Worm (Caenorhabditis elegans) whole organism, L1 larva: ENCODE data around the gene zip-8.

Experiments
- C34B4.2 ChIP-seq: sonication (generic microtip); optimal IDR thresholded peaks from 2 replicates; lab custom pipeline; 2017; ENCODE audit warnings: mild to moderate bottlenecking, missing genetic modification characterization, missing compliant biosample characterization
- Y116A8C.19 ChIP-seq: sonication (generic microtip); optimal IDR thresholded peaks from 2 replicates; lab custom pipeline; 2016; ENCODE audit warnings: missing compliant biosample characterization, missing genetic modification characterization, borderline replicate concordance
- ama-1 ChIP-seq: fragments of 150-350 bp; optimal IDR thresholded peaks from 2 replicates; lab custom pipeline; 2014
- ceh-8 ChIP-seq: fragments of 200-800 bp; sonication (Bioruptor generic); optimal IDR thresholded peaks from 2 replicates; lab custom pipeline; 2018; ENCODE audit warnings: mild to moderate bottlenecking, missing genetic modification characterization, moderate library complexity, missing compliant biosample characterization
- ceh-88 ChIP-seq: fragments of 200-800 bp; sonication (Bioruptor generic); IDR thresholded peaks from 2 replicates; pipeline ENCODE4 v1.3.6; 2022; ENCODE audit warnings: missing genetic modification characterization, missing compliant biosample characterization
- dpl-1 ChIP-seq, 3 experiments: fragments of 150-350 bp in 2 of 3; sonication (generic microtip) in 1 of 3; optimal IDR thresholded peaks; 2 replicates each; lab custom pipeline; 2014 to 2017; ENCODE audit warnings: missing biosample characterization in 3 of 3, missing genetic modification characterization in 3 of 3, missing genetic modification reagents in 3 of 3
- dsc-1 ChIP-seq: sonication (generic microtip); optimal IDR thresholded peaks from 2 replicates; lab custom pipeline; 2016; ENCODE audit warnings: mild to moderate bottlenecking, missing genetic modification characterization, missing compliant biosample characterization
- efl-1 ChIP-seq, 4 experiments: fragments of 150-350 bp; optimal IDR thresholded peaks in 3 of 4; peaks in 1 of 4; 1 replicate in 1 of 4; 2 replicates in 3 of 4; lab custom pipeline; 2014; ENCODE audit warnings: missing biosample characterization in 2 of 4, missing genetic modification characterization in 2 of 4, missing genetic modification reagents in 2 of 4
- efl-3 ChIP-seq: fragments of 200-800 bp; sonication (Bioruptor generic); optimal IDR thresholded peaks from 2 replicates; lab custom pipeline; 2018; ENCODE audit warnings: mild to moderate bottlenecking, missing genetic modification characterization, missing compliant biosample characterization
- egl-13 ChIP-seq: sonication (generic microtip); optimal IDR thresholded peaks from 2 replicates; lab custom pipeline; 2016; ENCODE audit warnings: missing genotype, missing genetic modification reagents, missing genetic modification characterization, missing compliant biosample characterization
- egl-27 ChIP-seq, 2 experiments: fragments of 150-350 bp in 1 of 2; sonication (generic microtip); optimal IDR thresholded peaks; 3 replicates each; lab custom pipeline; 2017 to 2018; ENCODE audit warnings: missing biosample characterization in 2 of 2, missing genetic modification characterization in 2 of 2, missing genetic modification reagents in 2 of 2
- elt-3 ChIP-seq, 6 experiments: fragments of 150-350 bp in 1 of 6; sonication (generic microtip); optimal IDR thresholded peaks; 2 replicates each; lab custom pipeline; 2017 to 2018; ENCODE audit warnings: missing biosample characterization in 6 of 6, missing genetic modification characterization in 6 of 6, inconsistent platforms in 1 of 6
- ets-5 ChIP-seq: fragments of 200-800 bp; sonication (Bioruptor generic); IDR thresholded peaks from 2 replicates; pipeline ENCODE4 v1.3.6; 2022; ENCODE audit warnings: missing genetic modification characterization, missing compliant biosample characterization
- fkh-10 ChIP-seq: sonication (generic microtip); optimal IDR thresholded peaks from 2 replicates; lab custom pipeline; 2017; ENCODE audit warnings: missing biosample characterization, missing genetic modification reagents, missing genetic modification characterization
- fkh-4 ChIP-seq: sonication (generic microtip); optimal IDR thresholded peaks from 2 replicates; lab custom pipeline; 2016; ENCODE audit warnings: missing compliant biosample characterization, missing genetic modification characterization, borderline replicate concordance
- fkh-8 ChIP-seq: sonication (generic microtip); optimal IDR thresholded peaks from 2 replicates; lab custom pipeline; 2016; ENCODE audit warnings: mild to moderate bottlenecking, missing genetic modification characterization, missing compliant biosample characterization
- fos-1 ChIP-seq: fragments of 150-350 bp; optimal IDR thresholded peaks from 2 replicates; lab custom pipeline; 2014; ENCODE audit warnings: missing biosample characterization, missing genetic modification characterization
- grh-1 ChIP-seq: fragments of 200-800 bp; sonication (Bioruptor generic); IDR thresholded peaks from 2 replicates; pipeline ENCODE4 v1.3.6; 2022; ENCODE audit warnings: missing genetic modification reagents, missing genetic modification characterization, missing compliant biosample characterization
- hpl-2 ChIP-seq: fragments of 150-350 bp; optimal IDR thresholded peaks from 2 replicates; lab custom pipeline; 2014; ENCODE audit warnings: missing biosample characterization, missing genetic modification reagents, missing genetic modification characterization
- lir-3 ChIP-seq: sonication (generic microtip); optimal IDR thresholded peaks from 2 replicates; lab custom pipeline; 2016; ENCODE audit warnings: mild to moderate bottlenecking, missing genetic modification characterization, moderate library complexity, missing compliant biosample characterization; ENCODE audit not compliant: poor library complexity
- mef-2 ChIP-seq: fragments of 150-350 bp; optimal IDR thresholded peaks from 2 replicates; lab custom pipeline; 2014; ENCODE audit warnings: missing biosample characterization, missing genetic modification characterization
- mep-1 ChIP-seq: fragments of 150-350 bp; optimal IDR thresholded peaks from 2 replicates; lab custom pipeline; 2014; ENCODE audit warnings: missing biosample characterization, missing genetic modification characterization
- nhr-19 ChIP-seq: fragments of 200-800 bp; sonication (Bioruptor generic); conservative IDR thresholded peaks from 2 replicates; pipeline ENCODE4 v1.3.6; 2022; ENCODE audit warnings: missing genetic modification characterization, missing compliant biosample characterization
- nhr-20 ChIP-seq: sonication (generic microtip); optimal IDR thresholded peaks from 2 replicates; lab custom pipeline; 2016; ENCODE audit warnings: mild to moderate bottlenecking, missing genetic modification characterization, missing compliant biosample characterization
- nhr-76 ChIP-seq: sonication (generic microtip); optimal IDR thresholded peaks from 2 replicates; lab custom pipeline; 2017; ENCODE audit warnings: missing biosample characterization, missing genetic modification characterization
- nhr-84 ChIP-seq: sonication (generic microtip); optimal IDR thresholded peaks from 2 replicates; lab custom pipeline; 2017; ENCODE audit warnings: missing biosample characterization, missing genetic modification characterization
- nhr-90 ChIP-seq: sonication (generic microtip); optimal IDR thresholded peaks from 2 replicates; lab custom pipeline; 2016; ENCODE audit warnings: mild to moderate bottlenecking, missing genetic modification characterization, missing compliant biosample characterization; ENCODE audit not compliant: poor library complexity
- pag-3 ChIP-seq: sonication (generic microtip); optimal IDR thresholded peaks from 2 replicates; lab custom pipeline; 2017; ENCODE audit warnings: missing genetic modification characterization, mild to moderate bottlenecking, missing compliant biosample characterization, antibody characterized with exemption, borderline replicate concordance; ENCODE audit not compliant: insufficient read depth
- pax-3 ChIP-seq: fragments of 200-800 bp; sonication (Bioruptor generic); optimal IDR thresholded peaks from 2 replicates; lab custom pipeline; 2018; ENCODE audit warnings: mild to moderate bottlenecking, missing genetic modification characterization, moderate library complexity, missing compliant biosample characterization
- pqm-1 ChIP-seq: sonication (generic microtip); optimal IDR thresholded peaks from 3 replicates; lab custom pipeline; 2017; ENCODE audit warnings: missing biosample characterization, missing genetic modification characterization
- skn-1 ChIP-seq: fragments of 150-350 bp; optimal IDR thresholded peaks from 2 replicates; lab custom pipeline; 2014; ENCODE audit warnings: missing biosample characterization, missing genetic modification characterization
- snpc-4 ChIP-seq: fragments of 150-350 bp; optimal IDR thresholded peaks from 2 replicates; lab custom pipeline; 2014; ENCODE audit warnings: missing biosample characterization, missing genetic modification characterization
- sox-4 ChIP-seq: sonication (generic microtip); optimal IDR thresholded peaks from 2 replicates; lab custom pipeline; 2016; ENCODE audit warnings: missing genetic modification characterization, missing compliant biosample characterization
- sptf-1 ChIP-seq: fragments of 150-350 bp; optimal IDR thresholded peaks from 2 replicates; lab custom pipeline; 2014; ENCODE audit warnings: missing biosample characterization, missing genetic modification characterization
- unc-30 ChIP-seq: sonication (generic microtip); optimal IDR thresholded peaks from 2 replicates; lab custom pipeline; 2017; ENCODE audit warnings: missing biosample characterization, missing genetic modification characterization
- unc-62 ChIP-seq: fragments of 150-350 bp; optimal IDR thresholded peaks from 2 replicates; lab custom pipeline; 2014; ENCODE audit warnings: missing biosample characterization, missing genetic modification reagents, missing genetic modification characterization
- unc-98 ChIP-seq: fragments of 200-800 bp; sonication (Bioruptor generic); IDR thresholded peaks from 2 replicates; pipeline ENCODE4 v1.3.6; 2022; ENCODE audit warnings: missing genetic modification characterization, missing compliant biosample characterization
- zag-1 ChIP-seq: fragments of 150-350 bp; optimal IDR thresholded peaks from 2 replicates; lab custom pipeline; 2014; ENCODE audit warnings: missing biosample characterization, missing genetic modification characterization
- ztf-11 ChIP-seq, 2 experiments: sonication (generic microtip); optimal IDR thresholded peaks; 2 replicates each; lab custom pipeline; 2016 to 2017; ENCODE audit warnings: missing genetic modification characterization in 2 of 2, missing biosample characterization in 1 of 2, missing compliant biosample characterization in 1 of 2

zip-8 gene

DNA sequence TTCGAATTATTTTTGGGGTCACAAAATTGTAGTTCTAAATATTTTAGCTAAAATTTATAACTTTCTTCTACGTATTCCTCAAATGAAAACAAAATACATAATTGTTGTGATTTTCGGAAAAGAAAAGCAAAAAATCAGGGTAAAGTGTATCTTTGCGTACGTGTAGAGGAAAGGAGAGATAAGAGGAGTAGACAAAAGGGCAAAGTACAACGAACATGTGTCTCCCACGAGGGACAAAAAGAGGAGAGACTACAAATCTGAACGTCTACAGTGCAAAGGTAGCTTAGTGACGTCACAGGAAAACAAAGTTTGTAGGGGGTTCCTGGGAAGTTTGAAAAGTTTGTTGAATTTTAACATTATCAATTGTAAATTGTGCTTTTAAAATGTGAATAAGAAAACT is 31.2 kb upstream of the zip-8 start (continued):
- TF ChIP-seq nhr-19 (GFP tag; lab: Robert Waterston, UW) (peak; percentile 55), ztf-11 (tag; optimal IDR thresholded peaks at IDR 0.05; lab: Kevin White, UChicago) (no peak), sptf-1 (tag; lab: Kevin White, UChicago) (no peak), skn-1 (no peak), unc-98 (GFP tag; lab: Robert Waterston, UW) (no peak), dsc-1 (tag; lab: Kevin White, UChicago) (no peak), fkh-10 (GFP tag; lab: Kevin White, UChicago) (no peak), elt-3 (tag; optimal IDR thresholded peaks at IDR 0.05; lab: Kevin White, UChicago) (peak in 1 of 6 experiments; percentile 49), nhr-84 (tag; lab: Kevin White, UChicago) (no peak), egl-13 (tag; lab: Kevin White, UChicago) (no peak), ceh-8 (GFP tag; lab: Kevin White, UChicago) (no peak), fos-1 (tag; lab: Kevin White, UChicago) (no peak), fkh-8 (tag; lab: Kevin White, UChicago) (no peak), nhr-90 (tag; lab: Kevin White, UChicago) (peak; percentile 45), unc-30 (tag; lab: Kevin White, UChicago) (no peak), mef-2 (tag; lab: Kevin White, UChicago) (no peak), unc-62 (GFP tag; lab: Kevin White, UChicago) (no peak), pag-3 (no peak), nhr-20 (tag; lab: Kevin White, UChicago) (peak; percentile 77), zag-1 (tag; lab: Kevin White, UChicago) (no peak), ets-5 (GFP tag; lab: Robert Waterston, UW) (no peak), efl-3 (no peak), efl-1 (optimal IDR thresholded peaks at IDR 0.05; lab: Kevin White, UChicago) (peak in 1 of 2 experiments; percentile 1), efl-1 (GFP tag; optimal IDR thresholded peaks at IDR 0.05 in 1 of 2; lab: Kevin White, UChicago) (no peak), egl-27 (tag; optimal IDR thresholded peaks at IDR 0.05; lab: Kevin White, UChicago) (no peak), nhr-76 (tag; lab: Kevin White, UChicago) (no peak), mep-1 (tag; lab: Kevin White, UChicago) (peak; percentile 48), pax-3 (tag; lab: Kevin White, UChicago) (no peak), snpc-4 (tag; lab: Kevin White, UChicago) (no peak), pqm-1 (tag; lab: Kevin White, UChicago) (no peak), dpl-1 (GFP tag; optimal IDR thresholded peaks at IDR 0.05; lab: Kevin White, UChicago) (peak in 2 of 3 experiments; percentile 17 to 36), C34B4.2 (tag; lab: Kevin White, UChicago) (no peak), grh-1 (GFP tag; lab: Robert Waterston, UW) (no peak), Y116A8C.19 (tag; lab: Kevin White, UChicago) (no peak), lir-3 (no peak), hpl-2 (no peak), ama-1 (lab: Kevin White, UChicago) (no peak)

DNA sequence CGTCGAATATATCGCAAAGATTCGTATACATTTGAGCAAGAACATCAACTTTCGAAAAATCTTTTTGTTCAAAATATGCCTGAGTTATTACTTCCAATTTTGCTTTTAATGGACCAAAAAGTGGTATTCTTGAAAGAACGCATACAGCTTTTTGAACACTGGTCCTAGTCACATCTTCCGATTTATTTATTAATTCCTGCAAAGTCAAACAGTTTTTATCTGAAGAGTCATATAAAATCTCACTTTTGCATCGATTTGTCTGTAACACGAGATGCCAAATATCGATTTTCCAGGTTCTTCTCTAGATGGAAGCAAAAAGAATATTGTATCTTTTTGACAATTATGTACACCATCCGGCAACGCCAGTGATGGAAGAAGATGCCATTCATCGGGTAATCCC is 28.9 kb upstream of the zip-8 start:
- TF ChIP-seq ceh-88 (GFP tag; lab: Robert Waterston, UW) (no peak), fkh-4 (tag; lab: Kevin White, UChicago) (no peak), efl-1 (optimal IDR thresholded peaks at IDR 0.05; lab: Kevin White, UChicago) (no peak), efl-1 (GFP tag; optimal IDR thresholded peaks at IDR 0.05 in 1 of 2; lab: Kevin White, UChicago) (peak in 1 of 2 experiments; percentile 12), zag-1 (tag; lab: Kevin White, UChicago) (no peak)

ce11 chrIII:6450596-6450995 is 28.2 kb upstream of the zip-8 start, which contains the start of gene T26A5.6:
TSS of gene T26A5.6 (minus strand) at chrIII:6450696.
- no peak for TF ChIP-seq unc-30 (tag; lab: Kevin White, UChicago)
- no peak for TF ChIP-seq sox-4 (tag; lab: Kevin White, UChicago)
